Worm (Caenorhabditis elegans): Measurements from ENCODE around the gene F09B12.7.

ce11 chrX:15070137-15070536, 24.7 kb downstream of the F09B12.7 start:
- TF ChIP-seq jun-1 (tag; optimal IDR thresholded peaks at IDR 0.05): no peak
- TF ChIP-seq zag-1 (tag; optimal IDR thresholded peaks at IDR 0.05): no peak
- TF ChIP-seq fos-1 (tag; optimal IDR thresholded peaks at IDR 0.05): no peak
- TF ChIP-seq nhr-25 (tag; optimal IDR thresholded peaks at IDR 0.05): no peak
- no peak for TF ChIP-seq nfya-1 (tag; optimal IDR thresholded peaks at IDR 0.05; ENCODE audit: insufficient read depth)

Measured in whole organism, L3 larva.